Fruit fly (Drosophila melanogaster) whole organism, embryonic: ENCODE results near the gene CG12783.

Experiments
- CG10267 ChIP-seq: fragments of 200-800 bp; sonication (Bioruptor generic); optimal IDR thresholded peaks from 2 replicates; lab custom pipeline; 2018; ENCODE audit warnings: missing biosample characterization, mild to moderate bottlenecking, missing genetic modification characterization, moderate library complexity
- CG3847 ChIP-seq: fragments of 200-800 bp; sonication (Bioruptor generic); IDR thresholded peaks from 2 replicates; pipeline ENCODE4 v1.3.6; 2022; ENCODE audit warnings: missing biosample characterization, missing genetic modification characterization
- Hey ChIP-seq: fragments of 200-800 bp; sonication (Bioruptor generic); optimal IDR thresholded peaks from 3 replicates; lab custom pipeline; 2018; ENCODE audit warnings: missing biosample characterization, mild to moderate bottlenecking, missing genetic modification characterization
- Hr39 ChIP-seq: fragments of >200 bp; optimal IDR thresholded peaks from 2 replicates; lab custom pipeline; 2017
- Hr78 ChIP-seq, 2 experiments: fragments of 200-800 bp in 1 of 2; fragments of >200 bp in 1 of 2; sonication (Bioruptor generic) in 1 of 2; optimal IDR thresholded peaks; 2 replicates each; lab custom pipeline; 2017 to 2019; ENCODE audit warnings: missing biosample characterization in 2 of 2, missing genetic modification characterization in 2 of 2, mild to moderate bottlenecking in 1 of 2, moderate library complexity in 1 of 2
- Med ChIP-seq: fragments of 200-800 bp; sonication (Bioruptor generic); peaks from one replicate; lab custom pipeline; 2016; ENCODE audit warnings: missing biosample characterization, missing genetic modification characterization, mild to moderate bottlenecking, inconsistent platforms, moderate library complexity
- NC2α ChIP-seq: fragments of 200-800 bp; sonication (Bioruptor generic); optimal IDR thresholded peaks from 2 replicates; lab custom pipeline; 2016; ENCODE audit warnings: missing biosample characterization, missing genetic modification characterization
- Sox102F ChIP-seq: fragments of 200-800 bp; sonication (Bioruptor generic); optimal IDR thresholded peaks from 2 replicates; lab custom pipeline; 2018; ENCODE audit warnings: missing biosample characterization, mild to moderate bottlenecking, missing genetic modification characterization, moderate library complexity
- Sry-δ ChIP-seq: fragments of 200-800 bp; sonication (Bioruptor generic); optimal IDR thresholded peaks from 2 replicates; lab custom pipeline; 2016; ENCODE audit warnings: missing biosample characterization, missing genetic modification characterization
- crol ChIP-seq: fragments of 200-800 bp; sonication (Bioruptor generic); IDR thresholded peaks from 2 replicates; pipeline ENCODE4 v1.3.6; 2022; ENCODE audit warnings: missing biosample characterization, missing genetic modification characterization
- fd64A ChIP-seq: fragments of 200-800 bp; sonication (Bioruptor generic); optimal IDR thresholded peaks from 3 replicates; lab custom pipeline; 2018; ENCODE audit warnings: missing biosample characterization, mild to moderate bottlenecking, missing genetic modification characterization
- ham ChIP-seq: fragments of 200-800 bp; sonication (Bioruptor generic); IDR thresholded peaks from 2 replicates; pipeline ENCODE4 v1.3.6; 2022; ENCODE audit warnings: missing biosample characterization, missing genetic modification characterization
- jigr1 ChIP-seq: fragments of 200-800 bp; sonication (Bioruptor generic); IDR thresholded peaks from 3 replicates; pipeline ENCODE4 v1.3.6; 2022; ENCODE audit warnings: missing biosample characterization, missing genetic modification characterization
- kni ChIP-seq: fragments of 200-800 bp; sonication (Bioruptor generic); optimal IDR thresholded peaks from 3 replicates; lab custom pipeline; 2017; ENCODE audit warnings: mild to moderate bottlenecking, missing biosample characterization, missing genetic modification reagents, missing genetic modification characterization
- psq ChIP-seq: fragments of 200-800 bp; sonication (Bioruptor generic); optimal IDR thresholded peaks from 2 replicates; lab custom pipeline; 2017; ENCODE audit warnings: missing biosample characterization, missing genetic modification characterization
- sens ChIP-seq: fragments of 200-800 bp; sonication (Bioruptor generic); peaks from one replicate; lab custom pipeline; 2016; ENCODE audit warnings: missing biosample characterization, missing genetic modification characterization
- sisA ChIP-seq: fragments of 200-800 bp; sonication (Bioruptor generic); IDR thresholded peaks from 2 replicates; pipeline ENCODE4 v1.3.6; 2022; ENCODE audit warnings: missing biosample characterization, missing genetic modification characterization
- so ChIP-seq: fragments of 200-800 bp; sonication (Bioruptor generic); IDR thresholded peaks from 3 replicates; pipeline ENCODE4 v1.3.6; 2022; ENCODE audit warnings: missing biosample characterization, missing genetic modification characterization
- stwl ChIP-seq: fragments of 200-800 bp; sonication (Bioruptor generic); optimal IDR thresholded peaks from 3 replicates; lab custom pipeline; 2018; ENCODE audit warnings: missing biosample characterization, mild to moderate bottlenecking, missing genetic modification characterization, moderate library complexity

The CG12783 gene

dm6 chr3R:16569338-16569737 is 43.9 kb downstream of the CG12783 start:
- TF ChIP-seq crol: peak; percentile 79
- no peak for TF ChIP-seq psq
- TF ChIP-seq sens: peak; percentile 46
- TF ChIP-seq so (GFP tag; lab: Robert Waterston, UW): no peak
- no peak for TF ChIP-seq NC2α (GFP tag; lab: Kevin White, UChicago)
- peak; percentile 39; the same call in 1 of the 2 replicates for TF ChIP-seq sisA (GFP tag; lab: Robert Waterston, UW)
- TF ChIP-seq Hr78 (GFP tag; optimal IDR thresholded peaks at IDR 0.05; lab: Kevin White, UChicago): peak in 1 of 2 experiments; percentile 35
- TF ChIP-seq fd64A: no peak
- TF ChIP-seq stwl (tag; lab: Kevin White, UChicago): no peak
- TF ChIP-seq CG3847 (GFP tag; lab: Robert Waterston, UW): no peak
- TF ChIP-seq kni (GFP tag; lab: Kevin White, UChicago): no peak
- TF ChIP-seq jigr1 (GFP tag; lab: Robert Waterston, UW): 0 out of 3 replicates have a peak, but pooled peaks have one; percentile 18
- no peak for TF ChIP-seq Sox102F
- 0 out of 2 replicates have a peak, but pooled peaks have one; percentile 36 for TF ChIP-seq ham
- peak; percentile 79 for TF ChIP-seq Hr39 (lab: Kevin White, UChicago)
- TF ChIP-seq Sry-δ (GFP tag; lab: Kevin White, UChicago): no peak
- TF ChIP-seq Med (GFP tag; lab: Kevin White, UChicago): peak; percentile 34

dm6 chr3R:16564775-16565174 is 48.4 kb downstream of the CG12783 start:
- TF ChIP-seq Hey (tag; lab: Kevin White, UChicago) (peak; percentile 95), CG10267 (no peak)
- TF ChIP-seq, all 482 proteins: peak for 1
